Worm (Caenorhabditis elegans): ENCODE data around the gene ran-3.

The ran-3 gene

DNA sequence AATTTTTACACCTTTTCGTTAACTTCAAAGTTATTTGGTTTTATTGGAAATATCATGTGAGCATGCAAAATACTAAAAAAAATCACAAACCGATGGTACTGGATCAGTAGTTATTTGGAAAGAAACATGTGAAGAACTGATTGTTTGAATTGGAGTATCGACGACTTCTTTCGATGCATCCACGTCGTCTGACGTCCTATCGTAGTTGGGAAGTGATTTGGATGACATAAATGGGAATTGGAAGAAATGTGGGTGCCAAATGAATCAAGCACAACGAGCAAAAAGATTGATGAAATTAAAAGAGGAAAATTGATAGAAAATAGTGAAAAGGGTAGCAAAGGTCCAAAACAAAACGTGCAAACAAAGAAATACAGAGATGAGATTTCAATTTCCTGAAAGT is 3.6 kb downstream of the ran-3 start, which contains the start of gene shw-1:
Gene shw-1 (minus strand): TSS at position 228 of the 400 bp plus-strand sequence.
- TF ChIP-seq efl-1 (optimal IDR thresholded peaks at IDR 0.05), result no peak
- peak in 1 of 2 experiments; percentile 67 for TF ChIP-seq efl-1 (GFP tag; optimal IDR thresholded peaks at IDR 0.05 in 1 of 2)
- TF ChIP-seq mdl-1 (tag; optimal IDR thresholded peaks at IDR 0.05), result no peak

DNA sequence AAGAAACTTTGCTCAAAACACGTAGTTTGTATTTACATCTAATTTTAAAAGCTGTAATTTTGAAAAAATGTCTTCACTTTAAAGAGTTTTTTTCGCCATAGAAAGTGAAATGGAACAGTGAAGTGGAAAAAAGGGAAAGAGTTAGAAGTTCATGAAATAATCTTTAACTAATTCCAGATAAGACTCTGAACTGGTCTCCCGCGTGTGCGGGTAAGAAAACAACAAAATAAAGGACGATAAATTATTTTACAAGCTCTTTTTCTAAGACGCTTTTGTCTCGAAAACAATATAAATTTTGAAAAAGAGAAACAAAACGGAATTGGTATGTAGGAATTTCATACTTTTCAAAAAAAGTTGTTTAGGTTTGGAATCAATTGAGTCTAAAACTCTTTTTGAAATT is 8.2 kb downstream of the ran-3 start:
- no peak for TF ChIP-seq irx-1 (tag; optimal IDR thresholded peaks at IDR 0.05)
- no peak for TF ChIP-seq fkh-8 (tag; optimal IDR thresholded peaks at IDR 0.05)
- no peak for TF ChIP-seq pax-3 (tag; optimal IDR thresholded peaks at IDR 0.05)
- TF ChIP-seq lin-39 (tag; optimal IDR thresholded peaks at IDR 0.05), result no peak
- TF ChIP-seq grh-1 (GFP tag; IDR thresholded peaks at IDR 0.05), result no peak
- TF ChIP-seq sptf-1 (tag; optimal IDR thresholded peaks at IDR 0.05), result no peak
- no peak for TF ChIP-seq ceh-63 (GFP tag; optimal IDR thresholded peaks at IDR 0.05)
- TF ChIP-seq hlh-4 (tag; optimal IDR thresholded peaks at IDR 0.05), result no peak

DNA sequence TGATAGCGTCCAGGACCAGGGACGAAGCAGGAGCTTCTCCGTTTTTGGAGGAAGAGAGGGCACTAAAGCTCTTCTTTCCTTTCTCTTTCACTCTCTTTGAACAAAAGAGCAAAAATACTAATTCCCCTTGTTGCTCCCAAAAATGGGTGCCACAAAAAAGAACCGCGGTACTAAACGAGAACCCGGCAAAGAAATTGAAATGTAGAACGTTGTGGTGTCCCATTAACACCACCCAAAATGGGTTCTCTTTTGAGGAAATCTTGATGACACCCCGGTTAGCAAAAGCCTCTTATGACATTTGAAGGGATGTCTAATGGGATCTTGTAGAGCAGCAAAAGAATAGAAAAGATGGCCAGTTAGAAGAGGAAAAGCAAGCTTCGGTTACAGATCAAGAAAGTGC is 10.1 kb downstream of the ran-3 start:
- TF ChIP-seq nhr-20 (tag; optimal IDR thresholded peaks at IDR 0.05), result no peak
- TF ChIP-seq unc-98 (GFP tag; IDR thresholded peaks at IDR 0.05), result no peak
- TF ChIP-seq ceh-63 (GFP tag; optimal IDR thresholded peaks at IDR 0.05), result no peak
- no peak for TF ChIP-seq fos-1 (tag; optimal IDR thresholded peaks at IDR 0.05)
- no peak for TF ChIP-seq unc-86 (tag; optimal IDR thresholded peaks at IDR 0.05)
- no peak for TF ChIP-seq C04F5.9 (tag; optimal IDR thresholded peaks at IDR 0.05)
- no peak for TF ChIP-seq sptf-1 (tag; optimal IDR thresholded peaks at IDR 0.05)
- no peak for TF ChIP-seq ets-5 (GFP tag; IDR thresholded peaks at IDR 0.05)
- no peak for TF ChIP-seq ceh-82 (tag; optimal IDR thresholded peaks at IDR 0.05)
- no peak for TF ChIP-seq lir-3 (tag; optimal IDR thresholded peaks at IDR 0.05; ENCODE audit: poor library complexity)
- TF ChIP-seq hlh-4 (tag; optimal IDR thresholded peaks at IDR 0.05), result no peak
- TF ChIP-seq irx-1 (tag; optimal IDR thresholded peaks at IDR 0.05), result no peak

DNA sequence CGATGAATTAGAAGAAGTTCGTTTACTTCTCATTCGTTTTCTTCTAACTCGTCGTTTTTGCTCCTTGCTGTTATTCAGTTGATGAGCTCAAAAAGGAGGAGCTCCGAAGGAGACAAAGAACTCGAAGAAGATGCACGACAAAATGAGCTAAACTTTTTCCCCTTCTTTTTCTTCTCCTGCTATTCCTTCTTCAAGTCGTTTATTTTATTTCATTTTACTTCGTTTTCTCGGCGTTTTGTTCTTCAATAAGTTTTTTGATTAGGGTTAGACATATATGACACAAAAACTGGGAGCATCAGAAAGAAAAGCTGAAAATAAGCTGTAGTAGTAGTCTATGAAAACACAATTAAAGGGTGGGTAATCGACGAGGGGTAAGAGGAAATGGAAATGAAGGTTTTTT is 12.8 kb downstream of the ran-3 start:
- TF ChIP-seq lin-14 (GFP tag; optimal IDR thresholded peaks at IDR 0.05), result peak; percentile 2
- TF ChIP-seq hpl-2 (GFP tag; optimal IDR thresholded peaks at IDR 0.05), result no peak
- no peak for TF ChIP-seq pag-3 (tag; optimal IDR thresholded peaks at IDR 0.05; ENCODE audit: borderline replicate concordance, insufficient read depth)
- no peak for TF ChIP-seq lin-15B (tag; optimal IDR thresholded peaks at IDR 0.05)
- no peak for TF ChIP-seq elt-3 (tag; optimal IDR thresholded peaks at IDR 0.05)
- TF ChIP-seq lsy-2 (tag; optimal IDR thresholded peaks at IDR 0.05), result no peak
- no peak for TF ChIP-seq zip-4 (GFP tag; optimal IDR thresholded peaks at IDR 0.05)

DNA sequence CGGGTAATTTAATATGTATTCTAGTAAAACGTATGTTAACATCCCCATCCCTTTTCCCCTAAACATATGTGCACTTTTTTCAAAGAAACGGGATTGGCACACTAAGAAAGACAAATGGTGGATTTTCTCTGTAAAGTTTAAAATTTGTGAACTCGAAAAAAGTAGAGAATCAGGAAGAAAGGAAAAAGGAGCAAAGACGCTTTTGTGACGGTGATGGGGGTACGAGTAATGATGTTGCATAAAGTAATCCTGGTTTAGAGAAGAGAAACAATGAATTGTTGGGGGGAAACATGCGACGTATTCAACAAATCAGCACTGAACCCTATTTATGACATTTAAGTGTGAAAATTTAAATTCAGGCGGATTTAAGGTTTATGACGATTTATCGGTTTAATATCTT is 13.4 kb downstream of the ran-3 start:
- TF ChIP-seq grh-1 (GFP tag; IDR thresholded peaks at IDR 0.05) (no peak), zip-4 (GFP tag; optimal IDR thresholded peaks at IDR 0.05) (no peak), F16B12.6 (tag; optimal IDR thresholded peaks at IDR 0.05) (no peak), ceh-82 (tag; optimal IDR thresholded peaks at IDR 0.05) (no peak), efl-1 (optimal IDR thresholded peaks at IDR 0.05) (no peak), efl-1 (GFP tag; optimal IDR thresholded peaks at IDR 0.05 in 1 of 2) (no peak), egl-27 (tag; optimal IDR thresholded peaks at IDR 0.05) (no peak), pag-3 (tag; optimal IDR thresholded peaks at IDR 0.05; ENCODE audit: borderline replicate concordance, insufficient read depth) (no peak)

DNA sequence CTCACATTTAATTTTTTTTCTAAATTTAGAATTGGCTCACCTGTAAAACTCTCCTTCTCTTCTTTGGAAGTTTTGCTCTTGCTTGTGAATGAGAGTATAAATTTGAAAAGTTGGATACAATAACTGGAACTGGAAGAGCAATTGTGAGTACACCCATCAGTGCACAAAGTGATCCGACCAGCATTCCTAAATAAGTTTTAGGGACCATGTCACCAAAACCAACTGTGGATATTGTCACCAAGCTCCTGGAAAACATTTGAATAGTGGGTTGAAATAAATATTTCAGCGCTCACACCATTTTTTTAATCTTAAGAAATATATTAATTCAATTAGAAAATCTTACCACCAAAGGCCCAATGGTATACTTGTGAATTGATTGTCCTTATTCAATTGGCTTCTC is 16.5 kb downstream of the ran-3 start:
- TF ChIP-seq lir-3 (tag; optimal IDR thresholded peaks at IDR 0.05; ENCODE audit: poor library complexity), result no peak
- no peak for TF ChIP-seq nhr-85 (tag)
- TF ChIP-seq dpl-1 (GFP tag; optimal IDR thresholded peaks at IDR 0.05), result no peak
- no peak for TF ChIP-seq dsc-1 (tag; optimal IDR thresholded peaks at IDR 0.05)
- TF ChIP-seq zag-1 (tag; optimal IDR thresholded peaks at IDR 0.05), result no peak
- TF ChIP-seq hlh-17 (GFP tag; optimal IDR thresholded peaks at IDR 0.05; ENCODE audit: borderline replicate concordance), result no peak
- no peak for TF ChIP-seq isw-1 (GFP tag; IDR thresholded peaks at IDR 0.05)
- TF ChIP-seq fkh-8 (tag; optimal IDR thresholded peaks at IDR 0.05), result no peak
- no peak for TF ChIP-seq hlh-4 (tag; optimal IDR thresholded peaks at IDR 0.05)
- TF ChIP-seq lsy-2 (tag; optimal IDR thresholded peaks at IDR 0.05), result no peak
- no peak for TF ChIP-seq pax-3 (tag; optimal IDR thresholded peaks at IDR 0.05)
- TF ChIP-seq jun-1 (tag; optimal IDR thresholded peaks at IDR 0.05), result no peak
- no peak for TF ChIP-seq xbp-1 (tag; optimal IDR thresholded peaks at IDR 0.05)
- TF ChIP-seq Y116A8C.19 (tag; optimal IDR thresholded peaks at IDR 0.05; ENCODE audit: borderline replicate concordance), result no peak
- TF ChIP-seq ama-1 (optimal IDR thresholded peaks at IDR 0.05), result no peak
